In the genomic region with DNA sequence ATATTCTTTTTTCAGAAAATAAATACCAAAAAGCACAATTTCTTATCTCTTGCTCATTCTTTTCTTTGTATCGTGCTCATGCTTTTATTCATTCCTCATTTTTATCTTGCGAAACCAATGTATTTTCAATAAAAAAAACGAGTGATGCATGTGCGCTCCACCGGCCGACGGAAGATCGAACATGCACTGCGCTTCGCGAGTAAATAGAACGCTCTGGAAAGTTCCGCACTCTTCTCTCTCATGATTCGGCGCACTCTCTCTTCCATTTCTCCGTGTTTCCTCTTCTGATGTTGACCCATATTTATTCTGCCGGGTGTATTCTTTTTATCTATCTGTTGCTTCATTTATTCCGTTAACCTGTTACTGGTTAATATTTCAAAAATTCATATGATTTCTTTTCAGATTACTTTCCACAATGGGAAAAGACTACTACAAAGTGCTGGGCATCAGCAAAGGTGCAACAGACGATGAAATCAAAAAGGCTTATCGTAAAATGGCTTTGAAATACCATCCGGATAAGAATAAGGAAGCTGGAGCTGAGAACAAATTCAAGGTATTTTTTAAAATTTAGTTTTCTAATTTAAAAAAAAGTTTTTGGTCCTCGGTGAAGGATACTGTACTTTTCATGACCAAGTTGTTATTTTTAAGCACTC, we compare ENCODE assay signal across 2 worm cellular contexts.
A peak's percentile ranks its signal among the peaks of the same experiment; 100 is the strongest.
TF ChIP-seq lines count a peak whose summit lies in the region.

Gene dnj-13 (plus strand): TSS at position 403 of the 653 bp plus-strand sequence.

TF ChIP-seq in whole organism, L1 larva, 84 proteins besides CTCF, POLR2A, EP300 and RAD21 (continued from another document):
- TF ChIP-seq sptf-1 (tag; optimal IDR thresholded peaks at IDR 0.05; lab: Kevin White, UChicago) = no peak
- no peak for TF ChIP-seq ceh-63 (GFP tag; optimal IDR thresholded peaks at IDR 0.05; lab: Kevin White, UChicago)
- peak; percentile 0 for TF ChIP-seq ama-1 (optimal IDR thresholded peaks at IDR 0.05; lab: Kevin White, UChicago)
- TF ChIP-seq nhr-237 (tag; optimal IDR thresholded peaks at IDR 0.05; lab: Kevin White, UChicago) = peak; percentile 92
- TF ChIP-seq lin-35 (GFP tag; optimal IDR thresholded peaks at IDR 0.05; lab: Kevin White, UChicago) = peak; percentile 85 to 89
- TF ChIP-seq nhr-71 (tag; optimal IDR thresholded peaks at IDR 0.05; lab: Kevin White, UChicago) = peak; percentile 98
- peak in 3 of 6 experiments; percentile 79 to 93 (median 85) for TF ChIP-seq elt-3 (tag; optimal IDR thresholded peaks at IDR 0.05; lab: Kevin White, UChicago)
- no peak for TF ChIP-seq nhr-84 (tag; optimal IDR thresholded peaks at IDR 0.05; lab: Kevin White, UChicago)
- no peak for TF ChIP-seq ets-5 (GFP tag; IDR thresholded peaks at IDR 0.05; lab: Robert Waterston, UW)
- no peak for TF ChIP-seq hlh-17 (GFP tag; optimal IDR thresholded peaks at IDR 0.05; lab: Kevin White, UChicago; ENCODE audit: borderline replicate concordance)
- TF ChIP-seq lin-14 (GFP tag; optimal IDR thresholded peaks at IDR 0.05; lab: Kevin White, UChicago) = peak; percentile 99
- peak; percentile 77 for TF ChIP-seq lin-39 (tag; optimal IDR thresholded peaks at IDR 0.05; lab: Kevin White, UChicago)
- TF ChIP-seq ceh-90 (tag; optimal IDR thresholded peaks at IDR 0.05; lab: Kevin White, UChicago) = peak; percentile 30
- TF ChIP-seq mdl-1 (tag; optimal IDR thresholded peaks at IDR 0.05; lab: Kevin White, UChicago) = peak in 1 of 2 experiments; percentile 92
- TF ChIP-seq ceh-8 (GFP tag; optimal IDR thresholded peaks at IDR 0.05; lab: Kevin White, UChicago) = peak; percentile 91
- peak; percentile 81 for TF ChIP-seq unc-130 (tag; optimal IDR thresholded peaks at IDR 0.05; lab: Kevin White, UChicago)
- TF ChIP-seq pax-3 (tag; optimal IDR thresholded peaks at IDR 0.05; lab: Kevin White, UChicago) = peak; percentile 95
- peak; percentile 98 for TF ChIP-seq mep-1 (tag; optimal IDR thresholded peaks at IDR 0.05; lab: Kevin White, UChicago)
- peak; percentile 99 for TF ChIP-seq nhr-20 (tag; optimal IDR thresholded peaks at IDR 0.05; lab: Kevin White, UChicago)
- peak; percentile 93 for TF ChIP-seq lin-13 (GFP tag; optimal IDR thresholded peaks at IDR 0.05; lab: Kevin White, UChicago)
- peak; percentile 67 for TF ChIP-seq vab-15 (tag; optimal IDR thresholded peaks at IDR 0.05; lab: Kevin White, UChicago)
- TF ChIP-seq xbp-1 (tag; optimal IDR thresholded peaks at IDR 0.05; lab: Kevin White, UChicago) = peak; percentile 96
- peak; percentile 98 for TF ChIP-seq egl-13 (tag; optimal IDR thresholded peaks at IDR 0.05; lab: Kevin White, UChicago)
- TF ChIP-seq elt-2 (tag; optimal IDR thresholded peaks at IDR 0.05; lab: Kevin White, UChicago) = peak; percentile 87
- TF ChIP-seq lin-15B (tag; optimal IDR thresholded peaks at IDR 0.05; lab: Kevin White, UChicago) = peak; percentile 84
- peak; percentile 100 for TF ChIP-seq snu-23 (GFP tag; optimal IDR thresholded peaks at IDR 0.05; lab: Kevin White, UChicago)
- TF ChIP-seq ztf-4 (tag; optimal IDR thresholded peaks at IDR 0.05; lab: Kevin White, UChicago) = peak; percentile 95
- peak; percentile 40 for TF ChIP-seq mef-2 (tag; optimal IDR thresholded peaks at IDR 0.05; lab: Kevin White, UChicago)
- no peak for TF ChIP-seq pag-3 (tag; optimal IDR thresholded peaks at IDR 0.05; lab: Kevin White, UChicago; ENCODE audit: borderline replicate concordance, insufficient read depth)

TF ChIP-seq in whole organism, young adult, 124 proteins besides CTCF, POLR2A, EP300 and RAD21 (continued from another document):
- TF ChIP-seq T26A5.8 (tag; optimal IDR thresholded peaks at IDR 0.05; lab: Kevin White, UChicago) (peak; percentile 55), attf-5 (GFP tag; optimal IDR thresholded peaks at IDR 0.05; lab: Kevin White, UChicago) (peak; percentile 85), F52B5.7 (tag; optimal IDR thresholded peaks at IDR 0.05; lab: Kevin White, UChicago) (peak; percentile 95), C06A6.2 (GFP tag; conservative IDR thresholded peaks at IDR 0.05; lab: Robert Waterston, UW) (peak; percentile 89), attf-6 (GFP tag; IDR thresholded peaks at IDR 0.05; lab: Robert Waterston, UW) (peak; percentile 84), hsf-1 (GFP tag; IDR thresholded peaks at IDR 0.05; lab: Robert Waterston, UW) (peak; percentile 100), tbx-9 (tag; optimal IDR thresholded peaks at IDR 0.05; lab: Kevin White, UChicago; ENCODE audit: borderline replicate concordance) (peak; percentile 87), Y79H2A.3 (GFP tag; conservative IDR thresholded peaks at IDR 0.05; lab: Robert Waterston, UW) (peak; percentile 85), atf-7 (tag; optimal IDR thresholded peaks at IDR 0.05; lab: Kevin White, UChicago) (peak; percentile 96), chd-7 (tag; optimal IDR thresholded peaks at IDR 0.05; lab: Kevin White, UChicago) (peak; percentile 98), Y53F4B.3 (GFP tag; IDR thresholded peaks at IDR 0.05; lab: Robert Waterston, UW) (peak; percentile 36; the same call in 1 of the 2 replicates), Y53G8AR.9 (GFP tag; conservative IDR thresholded peaks at IDR 0.05; lab: Robert Waterston, UW) (peak; percentile 98), sptf-2 (GFP tag; optimal IDR thresholded peaks at IDR 0.05; lab: Kevin White, UChicago) (no peak), ztf-18 (tag; optimal IDR thresholded peaks at IDR 0.05; lab: Kevin White, UChicago) (peak; percentile 60), egrh-3 (GFP tag; IDR thresholded peaks at IDR 0.05; lab: Robert Waterston, UW) (peak; percentile 54), B0019.2 (GFP tag; conservative IDR thresholded peaks at IDR 0.05; lab: Robert Waterston, UW) (peak; percentile 54; the same call in 1 of the 2 replicates), lag-1 (GFP tag; IDR thresholded peaks at IDR 0.05; lab: Robert Waterston, UW) (no peak), F23B12.7 (tag; optimal IDR thresholded peaks at IDR 0.05; lab: Kevin White, UChicago; ENCODE audit: insufficient read depth) (peak; percentile 87), mel-28 (tag; optimal IDR thresholded peaks at IDR 0.05; lab: Kevin White, UChicago; ENCODE audit: borderline replicate concordance) (peak; percentile 60), madf-6 (GFP tag; IDR thresholded peaks at IDR 0.05; lab: Robert Waterston, UW) (peak; percentile 94), Y67H2A.10 (GFP tag; conservative IDR thresholded peaks at IDR 0.05; lab: Robert Waterston, UW) (peak; percentile 95), B0336.3 (GFP tag; IDR thresholded peaks at IDR 0.05; lab: Robert Waterston, UW) (peak; percentile 97), hmg-1.2 (GFP tag; IDR thresholded peaks at IDR 0.05; lab: Robert Waterston, UW) (peak; percentile 79), ztf-26 (tag; optimal IDR thresholded peaks at IDR 0.05; lab: Kevin White, UChicago) (peak; percentile 96), K11D2.4 (GFP tag; IDR thresholded peaks at IDR 0.05; lab: Robert Waterston, UW) (peak; percentile 96), F55B11.4 (tag; optimal IDR thresholded peaks at IDR 0.05; lab: Kevin White, UChicago; ENCODE audit: borderline replicate concordance, insufficient read depth) (no peak), ztf-28 (GFP tag; IDR thresholded peaks at IDR 0.05; lab: Robert Waterston, UW) (peak; percentile 83; the same call in 1 of the 2 replicates), let-526 (GFP tag; IDR thresholded peaks at IDR 0.05; lab: Robert Waterston, UW) (peak; percentile 98), ceh-91 (GFP tag; IDR thresholded peaks at IDR 0.05; lab: Robert Waterston, UW) (peak; percentile 83), C17E4.6 (GFP tag; IDR thresholded peaks at IDR 0.05; lab: Robert Waterston, UW) (peak; percentile 94), athp-1 (tag; optimal IDR thresholded peaks at IDR 0.05; lab: Kevin White, UChicago) (peak; percentile 97), somi-1 (GFP tag; optimal IDR thresholded peaks at IDR 0.05; lab: Kevin White, UChicago) (peak; percentile 90), nhr-27 (tag; optimal IDR thresholded peaks at IDR 0.05; lab: Kevin White, UChicago) (peak; percentile 93), ztf-3 (GFP tag; optimal IDR thresholded peaks at IDR 0.05; lab: Kevin White, UChicago) (peak; percentile 84), hmg-20 (GFP tag; IDR thresholded peaks at IDR 0.05; lab: Robert Waterston, UW) (peak; percentile 84), lin-35 (GFP tag; optimal IDR thresholded peaks at IDR 0.05; lab: Kevin White, UChicago) (peak in 2 of 3 experiments; percentile 18 to 82), snpc-1.3 (tag; optimal IDR thresholded peaks at IDR 0.05; lab: Kevin White, UChicago; ENCODE audit: insufficient read depth) (peak; percentile 67)
